Worm (Caenorhabditis elegans) whole organism, L4/young adult: ENCODE measurements around the gene R08D7.4.

Experiments
- W03F9.2 ChIP-seq: fragments of 150-350 bp; optimal IDR thresholded peaks from 2 replicates; lab custom pipeline; 2014; ENCODE audit warnings: missing biosample characterization, missing genetic modification characterization
- dao-5 ChIP-seq: sonication (generic microtip); optimal IDR thresholded peaks from 2 replicates; lab custom pipeline; 2016; ENCODE audit warnings: missing genotype, missing genetic modification characterization, moderate library complexity, missing compliant biosample characterization
- him-1 ChIP-seq: sonication (generic microtip); optimal IDR thresholded peaks from 2 replicates; lab custom pipeline; 2016; ENCODE audit warnings: missing genotype, missing genetic modification reagents, missing genetic modification characterization, missing compliant biosample characterization

DNA sequence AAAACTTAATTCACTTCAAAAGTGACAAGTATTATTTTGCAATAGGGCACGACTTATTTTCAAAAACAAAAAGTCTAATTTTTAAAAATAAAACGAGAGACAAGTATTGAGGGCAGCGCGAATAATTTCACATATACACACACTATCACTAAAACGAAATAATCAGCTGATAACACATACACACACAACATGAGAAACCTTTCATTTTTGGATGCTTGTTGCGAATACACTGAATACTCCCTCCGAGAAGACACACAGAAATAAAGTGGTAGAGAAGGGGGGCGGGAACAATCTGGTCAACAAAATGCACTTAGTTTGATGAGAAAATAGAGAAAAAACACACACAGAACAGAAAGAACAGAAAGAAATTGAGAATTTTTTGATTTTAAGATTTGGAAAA lies 12.7 kb downstream of the R08D7.4 start:
- TF ChIP-seq him-1 (tag; lab: Kevin White, UChicago) (no peak), dao-5 (tag; lab: Kevin White, UChicago) (no peak), W03F9.2 (tag; lab: Kevin White, UChicago) (no peak)
